Worm (Caenorhabditis elegans): ENCODE results near the gene hdl-2.
A peak's percentile ranks its signal among the peaks of the same experiment; 100 is the strongest.

Gene hdl-2

DNA sequence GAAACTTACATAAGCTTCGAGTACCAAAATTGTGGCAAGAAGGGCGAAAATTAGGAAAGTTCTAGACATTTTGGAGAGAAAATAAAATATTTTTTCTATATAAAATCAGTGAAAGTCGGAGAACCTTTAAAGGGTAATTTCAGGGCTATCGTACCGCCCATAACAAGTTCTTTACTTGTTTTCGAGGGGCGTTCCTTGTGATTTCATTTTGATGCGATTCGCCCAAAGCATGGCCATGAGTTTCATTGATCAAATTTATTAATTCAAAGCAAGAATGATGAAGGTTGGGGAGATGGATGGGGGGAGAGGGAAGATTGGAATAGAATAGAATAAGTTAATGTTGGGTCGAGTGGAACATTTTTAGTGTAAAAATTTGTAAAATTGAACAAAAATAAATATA is 42.1 kb downstream of the hdl-2 start, which contains the start of gene C27B7.9:
C27B7.9 (minus strand) TSS at position 101 of the 400 bp plus-strand sequence.
- TF ChIP-seq ztf-4 (tag; optimal IDR thresholded peaks at IDR 0.05), result no peak
- no peak for TF ChIP-seq mdl-1 (tag; optimal IDR thresholded peaks at IDR 0.05)
- no peak for TF ChIP-seq zag-1 (tag; optimal IDR thresholded peaks at IDR 0.05)
- no peak for TF ChIP-seq hpl-2 (GFP tag; optimal IDR thresholded peaks at IDR 0.05)

DNA sequence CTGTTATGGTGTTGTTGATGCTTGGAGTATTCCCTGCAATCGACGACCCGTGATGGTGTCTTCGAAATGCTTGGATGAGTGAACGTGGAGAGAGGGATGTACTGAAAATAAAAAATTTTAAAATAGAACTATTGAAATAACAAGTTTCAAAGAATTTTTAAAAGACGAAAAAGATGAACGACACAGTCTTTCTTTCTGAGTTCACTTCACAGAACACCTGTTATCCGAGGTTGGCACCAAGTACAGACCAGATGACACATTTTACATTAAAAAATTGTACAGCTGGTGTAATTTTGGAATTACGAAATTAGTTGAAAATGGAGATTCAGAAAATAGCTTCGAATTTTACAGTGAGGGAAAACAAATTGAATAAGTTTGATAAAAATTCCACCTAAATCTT is 44.8 kb downstream of the hdl-2 start, which contains the start of gene rap-1:
rap-1 (minus strand) TSS at position 101 of the 400 bp plus-strand sequence.
- no peak for TF ChIP-seq aha-1 (tag; optimal IDR thresholded peaks at IDR 0.05)
- TF ChIP-seq efl-1 (optimal IDR thresholded peaks at IDR 0.05), result no peak
- TF ChIP-seq efl-1 (GFP tag; optimal IDR thresholded peaks at IDR 0.05 in 1 of 2), result peak in 1 of 2 experiments; percentile 74

DNA sequence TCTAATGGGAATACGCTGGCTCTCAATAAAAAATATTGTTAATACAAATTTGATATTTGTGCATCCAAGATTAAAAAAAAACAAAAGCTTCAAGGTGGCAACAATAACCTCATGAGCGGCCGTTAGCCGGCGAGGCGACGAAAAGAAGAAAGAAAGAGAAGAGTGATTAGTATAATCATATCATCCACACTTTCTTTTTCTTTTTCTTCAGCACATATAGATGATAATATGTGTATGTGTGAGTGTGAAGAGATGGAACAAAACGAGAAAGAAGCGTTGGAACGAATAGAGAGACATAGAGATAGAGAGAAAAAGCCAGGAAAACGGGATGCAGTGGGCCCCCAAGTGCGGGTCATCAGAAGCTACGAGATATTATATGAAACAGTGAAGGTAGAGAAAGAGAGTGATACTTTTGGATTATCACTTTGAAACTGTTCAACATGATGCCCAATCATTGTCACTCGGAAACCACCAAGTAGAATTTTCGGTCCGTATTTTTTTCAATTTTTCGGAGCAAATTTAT is 46.4 kb downstream of the hdl-2 start:
- TF ChIP-seq sptf-1 (tag; optimal IDR thresholded peaks at IDR 0.05) (no peak), nhr-237 (tag; optimal IDR thresholded peaks at IDR 0.05) (no peak), snu-23 (GFP tag; optimal IDR thresholded peaks at IDR 0.05) (peak; percentile 31), pax-3 (tag; optimal IDR thresholded peaks at IDR 0.05) (no peak), efl-1 (optimal IDR thresholded peaks at IDR 0.05) (peak; percentile 13), efl-1 (GFP tag; optimal IDR thresholded peaks at IDR 0.05 in 1 of 2) (peak in 1 of 2 experiments; percentile 56), xbp-1 (tag; optimal IDR thresholded peaks at IDR 0.05) (no peak), grh-1 (GFP tag; IDR thresholded peaks at IDR 0.05) (no peak), fos-1 (tag; optimal IDR thresholded peaks at IDR 0.05) (no peak), nhr-47 (tag; optimal IDR thresholded peaks at IDR 0.05) (peak; percentile 26), ceh-90 (tag; optimal IDR thresholded peaks at IDR 0.05) (no peak), nhr-90 (tag; optimal IDR thresholded peaks at IDR 0.05; ENCODE audit: poor library complexity) (no peak), ces-1 (GFP tag; optimal IDR thresholded peaks at IDR 0.05) (no peak), zip-4 (GFP tag; optimal IDR thresholded peaks at IDR 0.05) (no peak), rnt-1 (tag; optimal IDR thresholded peaks at IDR 0.05) (peak; percentile 52), alr-1 (tag; optimal IDR thresholded peaks at IDR 0.05; ENCODE audit: borderline replicate concordance) (no peak), tbx-2 (tag; optimal IDR thresholded peaks at IDR 0.05) (no peak), aly-2 (tag; optimal IDR thresholded peaks at IDR 0.05) (no peak), hlh-4 (tag; optimal IDR thresholded peaks at IDR 0.05) (no peak), nhr-85 (tag) (no peak), ztf-4 (tag; optimal IDR thresholded peaks at IDR 0.05) (no peak), nhr-71 (tag; optimal IDR thresholded peaks at IDR 0.05) (peak; percentile 43), egl-27 (tag; optimal IDR thresholded peaks at IDR 0.05) (no peak), skn-1 (tag; optimal IDR thresholded peaks at IDR 0.05) (peak; percentile 22), swsn-7 (tag; optimal IDR thresholded peaks at IDR 0.05) (peak; percentile 2), ceh-88 (GFP tag; IDR thresholded peaks at IDR 0.05) (no peak), fkh-8 (tag; optimal IDR thresholded peaks at IDR 0.05) (no peak), lsy-2 (tag; optimal IDR thresholded peaks at IDR 0.05) (peak in 1 of 2 experiments; percentile 40), ztf-11 (tag; optimal IDR thresholded peaks at IDR 0.05) (no peak), irx-1 (tag; optimal IDR thresholded peaks at IDR 0.05) (no peak), lin-14 (GFP tag; optimal IDR thresholded peaks at IDR 0.05) (peak; percentile 66), efl-3 (GFP tag; optimal IDR thresholded peaks at IDR 0.05) (no peak), dsc-1 (tag; optimal IDR thresholded peaks at IDR 0.05) (no peak), nhr-28 (tag; optimal IDR thresholded peaks at IDR 0.05) (no peak), ceh-82 (tag; optimal IDR thresholded peaks at IDR 0.05) (peak in 1 of 3 experiments; percentile 5), blmp-1 (tag; optimal IDR thresholded peaks at IDR 0.05) (peak; percentile 79), lin-13 (GFP tag; optimal IDR thresholded peaks at IDR 0.05) (no peak), egl-13 (tag; optimal IDR thresholded peaks at IDR 0.05) (no peak), lin-35 (GFP tag; optimal IDR thresholded peaks at IDR 0.05) (no peak), nhr-19 (GFP tag; conservative IDR thresholded peaks at IDR 0.05) (0 out of 2 replicates have a peak, but pooled peaks have one; percentile 26), nhr-20 (tag; optimal IDR thresholded peaks at IDR 0.05) (no peak), aha-1 (tag; optimal IDR thresholded peaks at IDR 0.05) (no peak), unc-86 (tag; optimal IDR thresholded peaks at IDR 0.05) (no peak), mab-9 (GFP tag; IDR thresholded peaks at IDR 0.05) (no peak), dpl-1 (GFP tag; optimal IDR thresholded peaks at IDR 0.05) (no peak)

Data from whole organism, L1 larva.